Worm (Caenorhabditis elegans): ENCODE measurements around the gene pudl-2.

Gene pudl-2

DNA sequence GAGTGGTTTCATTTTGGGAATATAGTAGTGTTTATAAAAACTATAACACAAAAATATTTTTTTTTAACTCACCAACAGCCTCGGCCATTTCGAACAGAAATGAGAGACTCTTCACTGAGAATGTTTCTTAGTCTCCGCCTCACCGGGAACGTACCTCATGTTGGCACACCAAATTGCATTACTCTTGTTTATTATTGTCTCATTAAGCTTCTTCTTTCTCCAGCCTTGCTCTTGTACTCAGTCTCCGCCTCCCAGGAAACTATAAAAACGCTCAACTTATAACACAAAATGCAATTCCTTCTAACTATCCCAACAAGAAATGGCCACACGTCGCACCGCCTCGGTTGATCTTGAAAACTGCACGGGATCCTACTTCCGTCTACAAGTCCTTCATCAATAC is 2.0 kb upstream of the pudl-2 start, which contains the start of the genes Y54G2A.48 and pudl-1:
Gene Y54G2A.48 (minus strand): TSS at position 101 of the 400 bp plus-strand sequence.
Gene pudl-1 (plus strand): TSS at position 320 of the 400 bp plus-strand sequence.
- TF ChIP-seq ztf-4 (tag; optimal IDR thresholded peaks at IDR 0.05) (no peak), fkh-4 (tag; optimal IDR thresholded peaks at IDR 0.05; ENCODE audit: borderline replicate concordance) (no peak), fos-1 (tag; optimal IDR thresholded peaks at IDR 0.05) (no peak), jun-1 (tag; optimal IDR thresholded peaks at IDR 0.05) (no peak)

- no peak for TF ChIP-seq ces-1 (GFP tag; optimal IDR thresholded peaks at IDR 0.05)
- TF ChIP-seq mef-2 (tag; optimal IDR thresholded peaks at IDR 0.05), result no peak
- TF ChIP-seq sup-37 (GFP tag; optimal IDR thresholded peaks at IDR 0.05), result no peak
- TF ChIP-seq unc-86 (tag; optimal IDR thresholded peaks at IDR 0.05), result no peak
- no peak for TF ChIP-seq fos-1 (tag; optimal IDR thresholded peaks at IDR 0.05)
- no peak for TF ChIP-seq unc-98 (GFP tag; IDR thresholded peaks at IDR 0.05)
- no peak for TF ChIP-seq pax-3 (tag; optimal IDR thresholded peaks at IDR 0.05)
- TF ChIP-seq jun-1 (tag; optimal IDR thresholded peaks at IDR 0.05), result no peak
These were observed 748 bp downstream of the pudl-2 start, which contains the start of gene clec-82 for ce11 chrIV:2835364-2835763. Gene clec-82 (plus strand): TSS chrIV:2835664.

DNA sequence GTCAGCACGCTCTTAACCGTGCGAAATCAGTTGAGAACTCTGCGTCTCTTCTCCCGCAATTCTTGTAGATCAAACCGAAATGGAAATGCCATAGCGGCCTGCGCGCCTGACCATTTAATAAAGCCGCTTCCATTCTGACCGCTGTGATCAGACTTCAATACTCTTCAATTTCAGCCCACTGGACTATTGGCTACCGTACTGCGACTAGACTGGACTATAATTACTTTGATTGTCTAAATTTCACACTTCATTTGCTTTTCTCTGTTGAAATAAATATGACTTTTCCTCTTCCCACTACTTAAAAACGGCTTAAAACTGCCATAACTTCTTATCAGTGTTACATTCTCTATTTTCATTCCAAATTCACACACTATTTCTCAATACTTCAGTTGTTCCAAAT is 3.7 kb downstream of the pudl-2 start, which contains the start of gene Y54G2A.7:
Gene Y54G2A.7 (plus strand): TSS at position 301 of the 400 bp plus-strand sequence.
- TF ChIP-seq swsn-7 (tag; optimal IDR thresholded peaks at IDR 0.05) (no peak), snpc-4 (tag; optimal IDR thresholded peaks at IDR 0.05) (no peak), lin-14 (GFP tag; optimal IDR thresholded peaks at IDR 0.05) (no peak), nhr-237 (tag; optimal IDR thresholded peaks at IDR 0.05) (no peak), nhr-20 (tag; optimal IDR thresholded peaks at IDR 0.05) (no peak), skn-1 (tag; optimal IDR thresholded peaks at IDR 0.05) (no peak), lin-13 (GFP tag; optimal IDR thresholded peaks at IDR 0.05) (no peak), efl-3 (GFP tag; optimal IDR thresholded peaks at IDR 0.05) (no peak), C34B4.2 (tag; optimal IDR thresholded peaks at IDR 0.05) (no peak), ceh-88 (GFP tag; IDR thresholded peaks at IDR 0.05) (no peak)

DNA sequence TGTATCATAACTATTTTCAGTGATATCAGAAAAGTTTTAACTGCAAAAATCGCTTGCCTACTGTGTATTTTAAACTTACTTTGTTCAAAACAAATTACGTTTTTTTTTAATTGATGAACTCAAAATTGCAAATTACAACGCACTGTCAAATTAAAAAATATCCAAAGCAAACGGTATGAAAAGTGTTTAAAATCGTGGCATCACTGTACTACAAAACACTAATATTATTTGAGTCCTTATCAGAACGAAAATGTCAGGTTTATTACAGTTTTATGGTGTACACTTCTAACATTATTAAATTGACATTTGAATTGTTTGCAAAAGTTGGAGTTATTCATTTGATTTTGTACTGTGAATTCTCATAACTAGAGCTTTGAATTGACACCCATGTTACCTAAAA is 6.6 kb downstream of the pudl-2 start, which contains the start of gene clec-83:
Gene clec-83 (minus strand): TSS at position 213 of the 400 bp plus-strand sequence.
- no peak for TF ChIP-seq efl-1 (optimal IDR thresholded peaks at IDR 0.05)
- peak in 1 of 2 experiments; percentile 8 for TF ChIP-seq efl-1 (GFP tag; optimal IDR thresholded peaks at IDR 0.05 in 1 of 2)
- no peak for TF ChIP-seq tlp-1 (tag; optimal IDR thresholded peaks at IDR 0.05)

- TF ChIP-seq tbx-2 (tag; optimal IDR thresholded peaks at IDR 0.05), result no peak
- no peak for TF ChIP-seq swsn-7 (tag; optimal IDR thresholded peaks at IDR 0.05)
- TF ChIP-seq ceh-63 (GFP tag; optimal IDR thresholded peaks at IDR 0.05), result no peak
- no peak for TF ChIP-seq xbp-1 (tag; optimal IDR thresholded peaks at IDR 0.05)
These were observed 7.5 kb downstream of the pudl-2 start, which contains the start of gene clec-84 for ce11 chrIV:2842162-2842561. Gene clec-84 (plus strand): TSS chrIV:2842462.

DNA sequence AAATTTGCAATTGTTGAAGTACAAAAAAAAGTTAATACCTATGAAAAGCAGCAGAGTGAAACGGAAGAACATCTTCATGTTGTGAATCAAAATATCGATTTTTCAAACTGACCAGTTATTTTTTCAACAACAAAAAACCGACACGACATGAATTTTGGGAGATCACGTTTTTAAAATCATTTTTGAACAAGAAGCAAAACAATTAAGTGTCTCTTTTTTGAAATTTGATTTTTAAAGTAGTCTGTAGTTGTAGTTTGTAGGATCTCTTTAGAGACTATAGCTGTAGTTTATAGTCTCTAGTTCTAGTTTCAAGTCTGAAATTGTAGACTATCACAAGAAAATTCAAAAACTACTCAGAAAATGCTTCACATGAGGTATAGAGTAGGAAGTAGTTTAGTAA is 9.3 kb downstream of the pudl-2 start, which contains the start of gene Y54G2A.15:
Gene Y54G2A.15 (minus strand): TSS at position 101 of the 400 bp plus-strand sequence.
- no peak for TF ChIP-seq lir-3 (tag; optimal IDR thresholded peaks at IDR 0.05; ENCODE audit: poor library complexity)
- no peak for TF ChIP-seq vab-15 (tag; optimal IDR thresholded peaks at IDR 0.05)
- no peak for TF ChIP-seq dpl-1 (GFP tag; optimal IDR thresholded peaks at IDR 0.05)
- no peak for TF ChIP-seq nhr-77 (tag; optimal IDR thresholded peaks at IDR 0.05)
- no peak for TF ChIP-seq jun-1 (tag; optimal IDR thresholded peaks at IDR 0.05)
- TF ChIP-seq egl-27 (tag; optimal IDR thresholded peaks at IDR 0.05), result no peak
- TF ChIP-seq unc-98 (GFP tag; IDR thresholded peaks at IDR 0.05), result no peak
- TF ChIP-seq unc-86 (tag; optimal IDR thresholded peaks at IDR 0.05), result no peak
- no peak for TF ChIP-seq ceh-90 (tag; optimal IDR thresholded peaks at IDR 0.05)
- no peak for TF ChIP-seq xbp-1 (tag; optimal IDR thresholded peaks at IDR 0.05)
- TF ChIP-seq sup-37 (GFP tag; optimal IDR thresholded peaks at IDR 0.05), result no peak
- TF ChIP-seq fkh-4 (tag; optimal IDR thresholded peaks at IDR 0.05; ENCODE audit: borderline replicate concordance), result no peak
- TF ChIP-seq aly-2 (tag; optimal IDR thresholded peaks at IDR 0.05), result no peak
- TF ChIP-seq pax-3 (tag; optimal IDR thresholded peaks at IDR 0.05), result no peak
- TF ChIP-seq F16B12.6 (tag; optimal IDR thresholded peaks at IDR 0.05), result no peak
- no peak for TF ChIP-seq egl-13 (tag; optimal IDR thresholded peaks at IDR 0.05)
